Worm (Caenorhabditis elegans) whole organism, L3 larva: ENCODE measurements around the gene W02G9.3.

Source experiments
- ama-1 ChIP-seq: fragments of 150-350 bp; optimal IDR thresholded peaks from 2 replicates; lab custom pipeline; 2018
- ceh-9 ChIP-seq: sonication (generic microtip); optimal IDR thresholded peaks from 2 replicates; lab custom pipeline; 2018; ENCODE audit warnings: missing biosample characterization, missing genetic modification characterization
- egl-5 ChIP-seq: fragments of 150-350 bp; optimal IDR thresholded peaks from 2 replicates; lab custom pipeline; 2017; ENCODE audit warnings: missing biosample characterization, missing genetic modification reagents, missing genetic modification characterization, inconsistent platforms
- elt-3 ChIP-seq, 3 experiments: fragments of 150-350 bp in 1 of 3; sonication (generic microtip) in 2 of 3; optimal IDR thresholded peaks; 2 replicates in 2 of 3; 4 replicates in 1 of 3; lab custom pipeline; 2014 to 2017; ENCODE audit warnings: missing biosample characterization in 3 of 3, missing genetic modification characterization in 3 of 3
- fkh-10 ChIP-seq: sonication (generic microtip); optimal IDR thresholded peaks from 2 replicates; lab custom pipeline; 2017; ENCODE audit warnings: missing biosample characterization, missing genetic modification reagents, missing genetic modification characterization
- fos-1 ChIP-seq: fragments of 150-350 bp; optimal IDR thresholded peaks from 2 replicates; lab custom pipeline; 2014; ENCODE audit warnings: missing biosample characterization, missing genetic modification characterization
- nhr-12 ChIP-seq: fragments of 150-350 bp; optimal IDR thresholded peaks from 2 replicates; lab custom pipeline; 2014; ENCODE audit warnings: missing biosample characterization, missing genetic modification characterization
- nhr-67 ChIP-seq: fragments of 150-350 bp; optimal IDR thresholded peaks from 2 replicates; lab custom pipeline; 2014; ENCODE audit warnings: missing biosample characterization, missing genetic modification characterization
- nhr-77 ChIP-seq: fragments of 150-350 bp; optimal IDR thresholded peaks from 2 replicates; lab custom pipeline; 2014; ENCODE audit warnings: missing biosample characterization, missing genetic modification characterization
- pha-4 ChIP-seq: fragments of 150-350 bp; optimal IDR thresholded peaks from 2 replicates; lab custom pipeline; 2014; ENCODE audit warnings: missing biosample characterization, missing genetic modification reagents, missing genetic modification characterization
- tbx-2 ChIP-seq: sonication (generic microtip); optimal IDR thresholded peaks from 2 replicates; lab custom pipeline; 2016; ENCODE audit warnings: mild to moderate bottlenecking, missing genetic modification characterization, missing compliant biosample characterization
- unc-62 ChIP-seq: fragments of 150-350 bp; sonication (generic microtip); optimal IDR thresholded peaks from 4 replicates; lab custom pipeline; 2014; ENCODE audit warnings: missing biosample characterization, missing genetic modification reagents, missing genetic modification characterization

The W02G9.3 gene

DNA sequence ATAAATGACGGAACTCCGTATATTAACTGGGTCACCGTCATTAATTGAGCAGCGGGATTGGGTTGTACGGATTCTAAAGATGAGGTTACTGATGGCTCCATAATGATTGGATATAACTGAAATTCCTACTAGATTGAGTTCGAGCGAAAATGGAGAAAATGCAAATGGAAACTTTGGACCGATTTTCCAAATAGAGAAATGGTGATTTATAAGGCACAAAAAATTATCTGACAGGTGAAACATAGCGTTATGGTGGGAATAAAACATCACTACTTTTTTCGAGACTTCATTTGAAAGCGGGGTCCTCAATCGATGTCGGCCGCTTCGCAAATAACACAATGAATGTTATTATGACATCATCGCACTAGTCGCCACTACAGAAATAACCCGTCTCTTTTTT, 49.8 kb downstream of the W02G9.3 start, which contains the start of gene srg-60:
TSS of gene srg-60 (minus strand) at position 101 of the 400 bp plus-strand sequence.
- TF ChIP-seq nhr-12 (tag; lab: Kevin White, UChicago) (no peak), ceh-9 (tag; lab: Kevin White, UChicago) (no peak), pha-4 (tag; lab: Kevin White, UChicago) (no peak), fkh-10 (GFP tag; lab: Kevin White, UChicago) (no peak), tbx-2 (tag; lab: Kevin White, UChicago) (no peak), egl-5 (tag; lab: Kevin White, UChicago) (no peak), fos-1 (tag; lab: Kevin White, UChicago) (no peak), unc-62 (GFP tag; lab: Kevin White, UChicago) (no peak), nhr-67 (no peak), elt-3 (tag; optimal IDR thresholded peaks at IDR 0.05; lab: Kevin White, UChicago) (no peak), nhr-77 (tag; lab: Kevin White, UChicago) (no peak), ama-1 (lab: Kevin White, UChicago) (no peak)
